Worm (Caenorhabditis elegans) whole organism, mixed stage, embryonic: ENCODE data around the gene B0280.2.

Source experiments
- M03D4.4 ChIP-seq: sonication (generic microtip); optimal IDR thresholded peaks from 2 replicates; lab custom pipeline; 2017; ENCODE audit warnings: mild to moderate bottlenecking, missing genetic modification characterization, missing compliant biosample characterization
- bed-3 ChIP-seq: fragments of 200-800 bp; sonication (Bioruptor generic); optimal IDR thresholded peaks from 3 replicates; lab custom pipeline; 2018; ENCODE audit warnings: mild to moderate bottlenecking, missing genetic modification characterization, moderate library complexity, missing compliant biosample characterization
- blmp-1 ChIP-seq: fragments of 150-350 bp; optimal IDR thresholded peaks from 2 replicates; lab custom pipeline; 2014; ENCODE audit warnings: missing biosample characterization, missing genetic modification characterization
- ceh-39 ChIP-seq: fragments of 150-350 bp; optimal IDR thresholded peaks from 2 replicates; lab custom pipeline; 2014; ENCODE audit warnings: missing biosample characterization, missing genetic modification characterization
- ceh-83 ChIP-seq: fragments of 200-800 bp; sonication (Bioruptor generic); optimal IDR thresholded peaks from 2 replicates; lab custom pipeline; 2018; ENCODE audit warnings: mild to moderate bottlenecking, missing genetic modification characterization, missing compliant biosample characterization
- cnd-1 ChIP-seq: fragments of 200-800 bp; sonication (Bioruptor generic); optimal IDR thresholded peaks from 2 replicates; lab custom pipeline; 2018; ENCODE audit warnings: mild to moderate bottlenecking, missing genetic modification characterization, missing compliant biosample characterization
- drap-1 ChIP-seq: fragments of 200-800 bp; sonication (Bioruptor generic); optimal IDR thresholded peaks from 3 replicates; lab custom pipeline; 2018; ENCODE audit warnings: mild to moderate bottlenecking, missing genetic modification characterization, missing compliant biosample characterization
- elt-1 ChIP-seq: sonication (generic microtip); optimal IDR thresholded peaks from 2 replicates; lab custom pipeline; 2017; ENCODE audit warnings: missing genetic modification characterization, mild to moderate bottlenecking, missing compliant biosample characterization, antibody characterized with exemption, moderate library complexity, borderline replicate concordance; ENCODE audit not compliant: insufficient read depth
- elt-3 ChIP-seq: fragments of 150-350 bp; optimal IDR thresholded peaks from 2 replicates; lab custom pipeline; 2014; ENCODE audit warnings: missing biosample characterization, missing genetic modification characterization
- flh-1 ChIP-seq: fragments of 200-800 bp; sonication (Bioruptor generic); optimal IDR thresholded peaks from 2 replicates; lab custom pipeline; 2018; ENCODE audit warnings: mild to moderate bottlenecking, missing genetic modification characterization, moderate library complexity, missing compliant biosample characterization
- ham-2 ChIP-seq: fragments of 200-800 bp; sonication (Bioruptor generic); optimal IDR thresholded peaks from 2 replicates; lab custom pipeline; 2018; ENCODE audit warnings: mild to moderate bottlenecking, missing genetic modification characterization, missing compliant biosample characterization
- hlh-1 ChIP-seq: fragments of 150-350 bp; optimal IDR thresholded peaks from 2 replicates; lab custom pipeline; 2014; ENCODE audit warnings: missing biosample characterization, missing genetic modification reagents, missing genetic modification characterization
- lin-13 ChIP-seq: fragments of 150-350 bp; optimal IDR thresholded peaks from 2 replicates; lab custom pipeline; 2014; ENCODE audit warnings: missing biosample characterization, missing genetic modification characterization
- lin-32 ChIP-seq: fragments of 200-800 bp; sonication (Bioruptor generic); optimal IDR thresholded peaks from 2 replicates; lab custom pipeline; 2018; ENCODE audit warnings: mild to moderate bottlenecking, missing genetic modification characterization, missing compliant biosample characterization
- mab-5 ChIP-seq: fragments of 150-350 bp; optimal IDR thresholded peaks from 2 replicates; lab custom pipeline; 2014; ENCODE audit warnings: missing biosample characterization, missing genetic modification characterization
- mep-1 ChIP-seq: fragments of 150-350 bp; optimal IDR thresholded peaks from 2 replicates; lab custom pipeline; 2017; ENCODE audit warnings: missing biosample characterization, missing genetic modification reagents, missing genetic modification characterization, inconsistent platforms
- mls-2 ChIP-seq: sonication (generic microtip); optimal IDR thresholded peaks from 2 replicates; lab custom pipeline; 2016; ENCODE audit warnings: mild to moderate bottlenecking, missing genetic modification characterization, moderate library complexity, missing compliant biosample characterization
- nhr-12 ChIP-seq: fragments of 150-350 bp; optimal IDR thresholded peaks from 2 replicates; lab custom pipeline; 2014; ENCODE audit warnings: missing biosample characterization, missing genetic modification characterization
- nhr-2 ChIP-seq: fragments of 150-350 bp; optimal IDR thresholded peaks from 2 replicates; lab custom pipeline; 2014; ENCODE audit warnings: missing biosample characterization, missing genetic modification characterization
- nhr-237 ChIP-seq: fragments of 150-350 bp; optimal IDR thresholded peaks from 2 replicates; lab custom pipeline; 2014; ENCODE audit warnings: missing biosample characterization, missing genetic modification characterization
- nhr-28 ChIP-seq: fragments of 150-350 bp; optimal IDR thresholded peaks from 2 replicates; lab custom pipeline; 2014; ENCODE audit warnings: missing biosample characterization, missing genetic modification characterization
- pha-4 ChIP-seq: fragments of 150-350 bp; optimal IDR thresholded peaks from 2 replicates; lab custom pipeline; 2018; ENCODE audit warnings: missing biosample characterization, missing genetic modification reagents, missing genetic modification characterization
- sem-2 ChIP-seq: fragments of 200-800 bp; sonication (Bioruptor generic); optimal IDR thresholded peaks from 2 replicates; lab custom pipeline; 2018; ENCODE audit warnings: mild to moderate bottlenecking, missing genetic modification characterization, missing compliant biosample characterization
- snpc-4 ChIP-seq: fragments of 150-350 bp; optimal IDR thresholded peaks from 2 replicates; lab custom pipeline; 2014; ENCODE audit warnings: missing biosample characterization, missing genetic modification characterization
- sptf-1 ChIP-seq: sonication (generic microtip); optimal IDR thresholded peaks from 2 replicates; lab custom pipeline; 2017; ENCODE audit warnings: mild to moderate bottlenecking, missing genetic modification characterization, moderate library complexity, missing compliant biosample characterization
- tbx-8 ChIP-seq: fragments of 200-800 bp; sonication (Bioruptor generic); optimal IDR thresholded peaks from 2 replicates; lab custom pipeline; 2018; ENCODE audit warnings: mild to moderate bottlenecking, missing genetic modification characterization, moderate library complexity, missing compliant biosample characterization
- unc-120 ChIP-seq: sonication (generic microtip); optimal IDR thresholded peaks from 2 replicates; lab custom pipeline; 2017; ENCODE audit warnings: missing genetic modification characterization, missing compliant biosample characterization; ENCODE audit not compliant: poor library complexity, severe bottlenecking
- unc-39 ChIP-seq: fragments of 150-350 bp; optimal IDR thresholded peaks from 2 replicates; lab custom pipeline; 2014; ENCODE audit warnings: missing biosample characterization, missing genetic modification characterization
- unc-62 ChIP-seq: fragments of 150-350 bp; optimal IDR thresholded peaks from 2 replicates; lab custom pipeline; 2014; ENCODE audit warnings: missing biosample characterization, missing genetic modification reagents, missing genetic modification characterization
- zip-8 ChIP-seq: fragments of 150-350 bp; optimal IDR thresholded peaks from 2 replicates; lab custom pipeline; 2014; ENCODE audit warnings: missing biosample characterization, missing genetic modification characterization
- ztf-11 ChIP-seq: fragments of 150-350 bp; optimal IDR thresholded peaks from 2 replicates; lab custom pipeline; 2014; ENCODE audit warnings: missing biosample characterization, missing genetic modification characterization

The B0280.2 gene

DNA sequence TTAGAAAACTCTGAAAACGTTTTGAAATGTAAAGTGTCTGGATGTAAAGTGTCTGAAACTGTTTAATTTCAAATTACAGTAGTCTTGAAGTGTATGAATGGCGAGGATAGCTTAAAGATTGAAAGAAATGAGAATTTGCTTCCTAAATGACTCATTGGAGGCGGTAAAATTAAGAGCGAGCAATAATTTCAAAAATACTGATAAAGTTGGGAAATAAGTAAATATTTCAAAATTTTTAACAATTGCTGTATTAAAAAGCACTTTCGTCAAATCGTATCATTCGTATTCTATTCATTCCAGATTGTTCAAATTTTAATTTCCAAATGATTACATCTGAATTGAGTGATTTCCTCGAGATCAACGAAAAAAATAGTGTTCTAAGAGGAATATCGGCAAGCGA, at the start of gene B0280.2:
TSS of gene B0280.2 (plus strand) at position 301 of the 400 bp plus-strand sequence.
- TF ChIP-seq unc-120 (tag; lab: Kevin White, UChicago): no peak
- TF ChIP-seq sem-2: no peak
- TF ChIP-seq drap-1 (GFP tag; lab: Kevin White, UChicago): no peak
- TF ChIP-seq lin-32 (GFP tag; lab: Kevin White, UChicago): no peak
- no peak for TF ChIP-seq ham-2 (GFP tag; lab: Kevin White, UChicago)
- no peak for TF ChIP-seq M03D4.4 (tag; lab: Kevin White, UChicago)
- TF ChIP-seq bed-3 (GFP tag; lab: Kevin White, UChicago): no peak
- no peak for TF ChIP-seq flh-1 (GFP tag; lab: Kevin White, UChicago)
- TF ChIP-seq mab-5 (tag; lab: Kevin White, UChicago): no peak
- TF ChIP-seq ztf-11: no peak
- no peak for TF ChIP-seq elt-1 (tag; lab: Kevin White, UChicago)
- no peak for TF ChIP-seq cnd-1 (tag; lab: Kevin White, UChicago)
- no peak for TF ChIP-seq snpc-4

ce11 chrIII:7076386-7076785, 48.1 kb upstream of the B0280.2 start, which contains the start of gene ZK418.13:
ZK418.13 (minus strand) TSS chrIII:7076486.
- no peak for TF ChIP-seq bed-3 (GFP tag; lab: Kevin White, UChicago)
- TF ChIP-seq sem-2: no peak
- no peak for TF ChIP-seq nhr-12 (tag; lab: Kevin White, UChicago)
- no peak for TF ChIP-seq cnd-1 (tag; lab: Kevin White, UChicago)
- no peak for TF ChIP-seq elt-3 (tag; lab: Kevin White, UChicago)

DNA sequence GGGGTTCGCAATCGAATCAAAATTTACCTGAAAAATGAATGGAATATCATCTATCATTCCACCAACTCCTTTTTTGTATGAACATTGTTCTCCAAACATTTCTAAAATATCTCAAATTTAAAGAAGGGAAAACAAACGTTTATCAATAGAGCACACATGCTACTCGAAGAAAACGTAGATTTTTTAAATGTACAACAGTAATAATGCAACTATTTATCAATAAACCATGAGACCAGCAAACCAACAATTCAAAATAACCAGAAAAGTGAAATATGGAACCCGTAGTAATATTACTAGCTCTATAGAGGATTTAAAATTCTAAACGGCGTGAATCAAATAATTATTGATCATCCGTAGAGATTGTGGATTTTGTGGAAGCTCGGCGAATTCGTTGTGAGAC, 45.7 kb upstream of the B0280.2 start, which contains the start of gene ZK418.6:
TSS of gene ZK418.6 (minus strand) at position 101 of the 400 bp plus-strand sequence.
- TF ChIP-seq mls-2 (tag; lab: Kevin White, UChicago) (no peak), lin-32 (GFP tag; lab: Kevin White, UChicago) (no peak), unc-39 (tag; lab: Kevin White, UChicago) (no peak), unc-62 (GFP tag; lab: Kevin White, UChicago) (no peak), flh-1 (GFP tag; lab: Kevin White, UChicago) (no peak), cnd-1 (tag; lab: Kevin White, UChicago) (no peak), M03D4.4 (tag; lab: Kevin White, UChicago) (no peak), sem-2 (no peak), nhr-2 (tag; lab: Kevin White, UChicago) (no peak), elt-1 (tag; lab: Kevin White, UChicago) (no peak), tbx-8 (GFP tag; lab: Kevin White, UChicago) (no peak)
- TF ChIP-seq, all 35 proteins: peak for 0

DNA sequence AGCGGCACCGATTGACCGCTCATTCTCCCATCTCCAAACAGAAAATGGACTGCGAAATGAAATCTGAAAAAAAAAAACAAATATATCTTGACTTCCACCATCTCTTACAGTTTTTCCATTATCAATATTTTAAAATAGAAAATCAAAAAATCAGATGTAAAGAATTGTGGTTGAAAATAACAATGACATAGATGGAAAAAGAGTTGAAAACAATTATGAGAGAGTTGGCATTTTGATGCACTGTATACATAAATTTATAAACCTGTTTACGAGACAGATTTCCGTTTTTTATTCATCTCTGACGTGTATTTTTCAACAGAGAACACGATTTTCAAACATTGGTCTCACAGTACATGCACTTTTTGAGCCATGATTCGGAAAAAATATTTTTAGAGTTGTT, 43.8 kb upstream of the B0280.2 start, which contains the start of gene ZK418.7:
TSS of gene ZK418.7 (minus strand) at position 101 of the 400 bp plus-strand sequence.
- TF ChIP-seq nhr-28 (tag; lab: Kevin White, UChicago): no peak
- no peak for TF ChIP-seq mab-5 (tag; lab: Kevin White, UChicago)
- TF ChIP-seq blmp-1 (tag; lab: Kevin White, UChicago): no peak
- no peak for TF ChIP-seq nhr-237 (tag; lab: Kevin White, UChicago)
- no peak for TF ChIP-seq pha-4 (tag; lab: Kevin White, UChicago)
- no peak for TF ChIP-seq ham-2 (GFP tag; lab: Kevin White, UChicago)
- TF ChIP-seq ceh-83 (GFP tag; lab: Kevin White, UChicago): no peak
- no peak for TF ChIP-seq drap-1 (GFP tag; lab: Kevin White, UChicago)
- TF ChIP-seq nhr-12 (tag; lab: Kevin White, UChicago): no peak
- TF ChIP-seq unc-120 (tag; lab: Kevin White, UChicago): no peak
- no peak for TF ChIP-seq unc-39 (tag; lab: Kevin White, UChicago)
- TF ChIP-seq lin-13 (tag; lab: Kevin White, UChicago): no peak
- no peak for TF ChIP-seq zip-8
- no peak for TF ChIP-seq sptf-1 (tag; lab: Kevin White, UChicago)
- no peak for TF ChIP-seq mls-2 (tag; lab: Kevin White, UChicago)
- TF ChIP-seq unc-62 (GFP tag; lab: Kevin White, UChicago): no peak
- TF ChIP-seq ztf-11: no peak
- TF ChIP-seq mep-1: no peak
- no peak for TF ChIP-seq ceh-39 (tag; lab: Kevin White, UChicago)

- TF ChIP-seq drap-1 (GFP tag; lab: Kevin White, UChicago): no peak
- no peak for TF ChIP-seq elt-1 (tag; lab: Kevin White, UChicago)
- no peak for TF ChIP-seq mab-5 (tag; lab: Kevin White, UChicago)
- TF ChIP-seq snpc-4: no peak
- no peak for TF ChIP-seq bed-3 (GFP tag; lab: Kevin White, UChicago)
- TF ChIP-seq sem-2: no peak
- no peak for TF ChIP-seq nhr-237 (tag; lab: Kevin White, UChicago)
- TF ChIP-seq cnd-1 (tag; lab: Kevin White, UChicago): no peak
- TF ChIP-seq mep-1: no peak
- no peak for TF ChIP-seq zip-8
- TF ChIP-seq elt-3 (tag; lab: Kevin White, UChicago): no peak
- no peak for TF ChIP-seq hlh-1 (tag; lab: Kevin White, UChicago)
- no peak for TF ChIP-seq flh-1 (GFP tag; lab: Kevin White, UChicago)
- TF ChIP-seq lin-32 (GFP tag; lab: Kevin White, UChicago): no peak
- no peak for TF ChIP-seq ham-2 (GFP tag; lab: Kevin White, UChicago)
- no peak for TF ChIP-seq pha-4 (tag; lab: Kevin White, UChicago)
- no peak for TF ChIP-seq tbx-8 (GFP tag; lab: Kevin White, UChicago)
- no peak for TF ChIP-seq unc-62 (GFP tag; lab: Kevin White, UChicago)
- no peak for TF ChIP-seq ceh-83 (GFP tag; lab: Kevin White, UChicago)
Observed at ce11 chrIII:7081488-7081887, 43.0 kb upstream of the B0280.2 start.
